Worm (Caenorhabditis elegans) whole organism, midembryonic: ENCODE results near the gene C36E6.8.

Experiments
- flt-1 ChIP-seq: fragments of 200-800 bp; sonication (Bioruptor generic); IDR thresholded peaks from 2 replicates; pipeline ENCODE4 v1.3.6; 2022; ENCODE audit warnings: missing genetic modification characterization, missing compliant biosample characterization
- klf-2 ChIP-seq: fragments of 200-800 bp; sonication (Bioruptor generic); conservative IDR thresholded peaks from 2 replicates; pipeline ENCODE4 v1.3.6; 2022; ENCODE audit warnings: missing genetic modification reagents, missing genetic modification characterization, missing compliant biosample characterization
- med-1 ChIP-seq: sonication (generic microtip); optimal IDR thresholded peaks from 2 replicates; lab custom pipeline; 2017; ENCODE audit warnings: missing genetic modification characterization, mild to moderate bottlenecking, missing compliant biosample characterization, antibody characterized with exemption, missing genetic modification reagents; ENCODE audit not compliant: insufficient read depth
- tab-1 ChIP-seq: fragments of 200-800 bp; sonication (Bioruptor generic); IDR thresholded peaks from 2 replicates; pipeline ENCODE4 v1.3.6; 2022; ENCODE audit warnings: missing genetic modification characterization, missing compliant biosample characterization
- ztf-23 ChIP-seq: fragments of 200-800 bp; sonication (Bioruptor generic); IDR thresholded peaks from 2 replicates; pipeline ENCODE4 v1.3.6; 2022; ENCODE audit warnings: missing genetic modification reagents, missing genetic modification characterization, missing compliant biosample characterization
- ztf-29 ChIP-seq: fragments of 200-800 bp; sonication (Bioruptor generic); IDR thresholded peaks from 2 replicates; pipeline ENCODE4 v1.3.6; 2022; ENCODE audit warnings: missing genetic modification reagents, missing genetic modification characterization, missing compliant biosample characterization

- TF ChIP-seq klf-2 (GFP tag; lab: Robert Waterston, UW): no peak
- no peak for TF ChIP-seq flt-1 (GFP tag; lab: Robert Waterston, UW)
- no peak for TF ChIP-seq ztf-29 (GFP tag; lab: Robert Waterston, UW)
- TF ChIP-seq tab-1: no peak
- no peak for TF ChIP-seq med-1
- no peak for TF ChIP-seq ztf-23 (GFP tag; lab: Robert Waterston, UW)
These were observed 47.0 kb upstream of the C36E6.8 start, which contains the start of gene F10D7.5 for ce11 chrX:17391515-17391914.
